Worm (Caenorhabditis elegans): ENCODE results near the gene Y7A9A.1.
A peak's percentile ranks its signal among the peaks of the same experiment; 100 is the strongest.

The Y7A9A.1 gene

DNA sequence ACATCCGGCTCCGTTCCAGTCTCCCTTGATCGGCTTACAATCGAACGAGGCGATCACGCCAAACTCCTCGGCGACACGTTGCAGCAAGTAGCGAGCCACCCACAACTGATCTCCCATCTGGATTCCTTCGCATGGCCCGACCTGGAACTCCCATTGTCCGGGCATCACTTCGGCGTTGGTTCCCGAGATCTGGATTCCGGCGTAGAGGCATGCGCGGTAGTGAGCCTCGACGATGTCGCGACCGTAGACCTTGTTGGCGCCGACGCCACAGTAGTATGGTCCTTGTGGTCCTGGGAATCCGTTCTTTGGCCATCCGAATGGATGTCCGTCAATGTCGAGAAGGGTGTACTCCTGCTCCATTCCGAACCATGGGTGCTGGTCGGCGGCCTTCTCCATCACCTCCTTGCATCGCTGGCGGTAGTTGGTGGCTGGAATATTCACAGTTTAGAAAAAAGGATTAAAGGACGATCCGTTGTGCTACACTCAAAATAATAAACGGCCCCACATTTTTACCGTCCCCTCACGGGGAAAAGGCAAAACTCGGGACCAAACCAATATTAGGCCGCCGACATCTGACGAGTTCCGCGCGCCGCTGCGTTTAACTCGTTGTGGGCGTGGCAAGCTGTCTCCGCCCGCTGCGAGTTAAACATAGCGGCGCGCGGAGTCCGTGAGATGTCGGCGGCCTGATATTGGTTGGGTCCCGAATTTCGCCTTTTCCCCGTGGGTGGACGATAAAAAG is 27.9 kb upstream of the Y7A9A.1 start:
- peak; percentile 76 for TF ChIP-seq set-16 (GFP tag; IDR thresholded peaks at IDR 0.05)
- no peak for TF ChIP-seq F26F4.8 (GFP tag; conservative IDR thresholded peaks at IDR 0.05)
- TF ChIP-seq nhr-102 (tag; optimal IDR thresholded peaks at IDR 0.05): peak; percentile 6
- TF ChIP-seq unc-62 (GFP tag; optimal IDR thresholded peaks at IDR 0.05 in 1 of 2): no peak
- no peak for TF ChIP-seq unc-62 (tag; optimal IDR thresholded peaks at IDR 0.05)
- TF ChIP-seq nhr-111 (GFP tag; optimal IDR thresholded peaks at IDR 0.05): peak; percentile 61
- TF ChIP-seq egl-27 (tag; optimal IDR thresholded peaks at IDR 0.05): no peak
- TF ChIP-seq duxl-1 (tag; optimal IDR thresholded peaks at IDR 0.05; ENCODE audit: poor library complexity): peak; percentile 3
- 0 out of 2 replicates have a peak, but pooled peaks have one; percentile 19 for TF ChIP-seq nhr-42 (GFP tag; IDR thresholded peaks at IDR 0.05)
- peak; percentile 92 for TF ChIP-seq aha-1 (tag)
- TF ChIP-seq madf-5 (GFP tag; IDR thresholded peaks at IDR 0.05): 0 out of 4 replicates have a peak, but pooled peaks of 1 of the 2 experiments have one; percentile 64
- TF ChIP-seq mes-2 (tag; optimal IDR thresholded peaks at IDR 0.05; ENCODE audit: poor library complexity, severe bottlenecking): peak; percentile 6
- TF ChIP-seq lin-38 (GFP tag; IDR thresholded peaks at IDR 0.05): peak; percentile 23
- no peak for TF ChIP-seq ceh-20 (GFP tag; IDR thresholded peaks at IDR 0.05)
- TF ChIP-seq snpc-1.2 (GFP tag; IDR thresholded peaks at IDR 0.05): peak; percentile 50
- no peak for TF ChIP-seq tra-1 (GFP tag; IDR thresholded peaks at IDR 0.05)
- peak; percentile 53; the same call in 1 of the 2 replicates for TF ChIP-seq pha-4 (GFP tag; IDR thresholded peaks at IDR 0.05)
- TF ChIP-seq pha-4 (tag; optimal IDR thresholded peaks at IDR 0.05): no peak

DNA sequence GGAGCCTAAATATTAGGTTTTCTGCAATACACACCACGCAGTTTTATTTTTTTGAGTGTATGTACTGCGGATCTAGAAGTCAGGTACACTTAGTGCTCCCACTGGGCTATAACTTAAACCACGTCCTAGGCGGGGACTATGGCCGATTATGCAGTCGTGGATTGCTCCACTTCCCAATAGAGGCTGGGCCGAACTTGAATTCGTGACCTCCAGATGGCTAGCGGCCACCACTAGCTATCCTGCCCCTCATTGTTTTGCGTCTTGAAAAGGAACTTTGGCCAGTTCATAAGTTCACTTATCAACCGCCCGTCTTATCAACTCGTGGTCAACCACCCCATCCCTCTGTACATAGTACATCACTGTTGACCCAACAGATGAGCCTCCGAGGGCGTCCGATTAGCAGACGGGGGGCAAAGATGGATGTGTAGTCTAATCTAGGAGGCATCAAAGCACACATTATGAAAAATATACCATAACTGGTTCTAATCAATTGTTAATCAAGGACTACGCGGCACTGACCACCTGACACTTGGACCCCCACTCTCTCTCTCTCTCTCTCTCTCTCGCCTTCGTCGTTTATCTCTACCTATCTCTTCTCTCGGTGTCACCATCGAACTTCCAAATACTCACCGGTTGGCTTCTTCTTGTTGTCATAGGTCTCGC is 27.2 kb upstream of the Y7A9A.1 start:
- TF ChIP-seq hlh-11 (tag; optimal IDR thresholded peaks at IDR 0.05) (peak; percentile 72), nhr-25 (tag; optimal IDR thresholded peaks at IDR 0.05; ENCODE audit: borderline replicate concordance, insufficient read depth) (peak; percentile 17), F44E2.7 (GFP tag; IDR thresholded peaks at IDR 0.05) (no peak), nhr-48 (tag; optimal IDR thresholded peaks at IDR 0.05) (peak; percentile 11), R02D3.7 (tag; optimal IDR thresholded peaks at IDR 0.05) (no peak), nhr-28 (tag; optimal IDR thresholded peaks at IDR 0.05) (peak; percentile 73), snpc-4 (tag; optimal IDR thresholded peaks at IDR 0.05) (no peak), mxl-3 (GFP tag; optimal IDR thresholded peaks at IDR 0.05) (peak; percentile 42), rbr-2 (tag; optimal IDR thresholded peaks at IDR 0.05) (no peak), mep-1 (tag; optimal IDR thresholded peaks at IDR 0.05) (peak; percentile 18), daf-16 (GFP tag; optimal IDR thresholded peaks at IDR 0.05) (no peak), daf-16 (tag; optimal IDR thresholded peaks at IDR 0.05) (peak; percentile 56), lir-3 (tag; optimal IDR thresholded peaks at IDR 0.05) (no peak), php-3 (GFP tag; IDR thresholded peaks at IDR 0.05) (0 out of 2 replicates have a peak, but pooled peaks have one; percentile 15), pha-4 (GFP tag; IDR thresholded peaks at IDR 0.05) (peak; percentile 10), pha-4 (tag; optimal IDR thresholded peaks at IDR 0.05) (no peak), dmd-6 (GFP tag; IDR thresholded peaks at IDR 0.05) (peak; percentile 23), mdl-1 (tag; optimal IDR thresholded peaks at IDR 0.05) (peak in 1 of 2 experiments; percentile 14), zfp-3 (GFP tag; conservative IDR thresholded peaks at IDR 0.05) (peak; percentile 57; the same call in 1 of the 2 replicates), dmd-8 (GFP tag; IDR thresholded peaks at IDR 0.05) (0 out of 2 replicates have a peak, but pooled peaks have one; percentile 28), nhr-10 (tag; optimal IDR thresholded peaks at IDR 0.05) (peak; percentile 62), T26A8.4 (GFP tag; IDR thresholded peaks at IDR 0.05) (peak; percentile 37; the same call in 1 of the 2 replicates), unc-62 (GFP tag; optimal IDR thresholded peaks at IDR 0.05 in 1 of 2) (peak in 1 of 2 experiments; percentile 86), unc-62 (tag; optimal IDR thresholded peaks at IDR 0.05) (no peak), dve-1 (tag; optimal IDR thresholded peaks at IDR 0.05; ENCODE audit: insufficient read depth) (peak; percentile 61), Y75B8A.6 (GFP tag; IDR thresholded peaks at IDR 0.05) (0 out of 2 replicates have a peak, but pooled peaks have one; percentile 43), vab-7 (GFP tag; IDR thresholded peaks at IDR 0.05) (0 out of 2 replicates have a peak, but pooled peaks have one; percentile 6), hlh-30 (tag; optimal IDR thresholded peaks at IDR 0.05; ENCODE audit: insufficient read depth) (peak; percentile 49), ama-1 (optimal IDR thresholded peaks at IDR 0.05) (peak; percentile 26), cey-2 (tag; optimal IDR thresholded peaks at IDR 0.05; ENCODE audit: borderline replicate concordance, insufficient read depth) (no peak), aha-1 (tag) (peak; percentile 97), gei-8 (GFP tag; optimal IDR thresholded peaks at IDR 0.05) (peak; percentile 51), ztf-7 (tag; optimal IDR thresholded peaks at IDR 0.05) (no peak)

All from whole organism, L4 larva.